Fruit fly (Drosophila melanogaster): Measurements from ENCODE around the gene CG13085.

The CG13085 gene

dm6 chr2L:19472256-19472655 lies 48.4 kb downstream of the CG13085 start:
- TF ChIP-seq CG8478 (optimal IDR thresholded peaks at IDR 0.05) (no peak), EcR (GFP tag; optimal IDR thresholded peaks at IDR 0.05) (no peak), usp (GFP tag; optimal IDR thresholded peaks at IDR 0.05) (no peak), Dll (optimal IDR thresholded peaks at IDR 0.05) (no peak), pan (optimal IDR thresholded peaks at IDR 0.05) (no peak), psq (optimal IDR thresholded peaks at IDR 0.05) (no peak)

- TF ChIP-seq Dll (optimal IDR thresholded peaks at IDR 0.05): no peak
- no peak for TF ChIP-seq EcR (GFP tag; optimal IDR thresholded peaks at IDR 0.05)
- TF ChIP-seq pan (optimal IDR thresholded peaks at IDR 0.05): no peak
- TF ChIP-seq psq (optimal IDR thresholded peaks at IDR 0.05): no peak
- no peak for TF ChIP-seq CG8478 (optimal IDR thresholded peaks at IDR 0.05)
- TF ChIP-seq usp (GFP tag; optimal IDR thresholded peaks at IDR 0.05): no peak
Observed at dm6 chr2L:19473397-19474009, 49.7 kb downstream of the CG13085 start.

- no peak for TF ChIP-seq usp (GFP tag; optimal IDR thresholded peaks at IDR 0.05)
- no peak for TF ChIP-seq CG8478 (optimal IDR thresholded peaks at IDR 0.05)
- no peak for TF ChIP-seq pan (optimal IDR thresholded peaks at IDR 0.05)
- TF ChIP-seq Dll (optimal IDR thresholded peaks at IDR 0.05): no peak
- no peak for TF ChIP-seq EcR (GFP tag; optimal IDR thresholded peaks at IDR 0.05)
- TF ChIP-seq psq (optimal IDR thresholded peaks at IDR 0.05): no peak
Observed at dm6 chr2L:19479249-19479984, 55.6 kb downstream of the CG13085 start.

Measured in whole organism.